Fruit fly (Drosophila melanogaster): Measurements from ENCODE around the gene jar.

jar gene

DNA sequence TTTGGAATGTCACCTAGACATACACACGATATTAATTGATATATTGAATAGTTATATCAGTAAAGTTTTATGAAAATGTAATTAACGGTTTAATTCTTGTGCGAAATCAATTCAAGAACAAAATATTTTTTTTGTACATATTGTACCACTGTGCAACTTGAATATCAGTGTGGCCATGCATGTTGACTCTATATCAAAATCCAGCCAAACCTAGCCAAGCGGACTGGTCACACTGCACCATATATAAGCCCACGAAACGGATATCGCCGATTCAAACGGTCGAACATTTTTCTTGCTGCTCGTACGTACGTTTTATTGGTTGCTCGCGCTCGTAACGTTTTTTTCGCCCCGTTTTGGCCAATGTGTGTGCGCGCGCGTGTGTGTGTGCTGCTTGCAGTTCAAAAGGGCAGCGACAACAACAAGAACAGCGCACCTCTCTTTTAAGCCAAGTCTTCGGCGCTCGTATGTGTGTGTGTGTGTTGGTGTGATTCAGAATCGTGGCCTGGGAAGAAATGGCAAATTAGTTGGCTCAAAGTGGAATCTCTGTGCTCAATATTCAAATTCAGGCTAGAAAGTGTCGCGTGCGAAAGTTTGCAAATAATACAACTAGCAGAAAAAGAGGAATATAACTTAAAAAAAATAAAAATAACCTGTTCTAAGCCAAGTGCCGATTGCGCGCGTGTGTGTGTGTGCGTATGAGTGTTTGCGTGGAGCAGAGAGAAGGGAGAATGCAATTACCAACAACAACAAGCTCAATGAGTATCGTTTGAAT lies 23.9 kb upstream of the jar start, which contains the start of gene crb (continued):
- 0 out of 2 replicates have a peak, but pooled peaks have one; percentile 42 for TF ChIP-seq CG17328 (GFP tag; IDR thresholded peaks at IDR 0.05)
- TF ChIP-seq tio (GFP tag; optimal IDR thresholded peaks at IDR 0.05), result no peak
- TF ChIP-seq CG16863 (GFP tag; optimal IDR thresholded peaks at IDR 0.05), result peak; percentile 34
- TF ChIP-seq kni (GFP tag; optimal IDR thresholded peaks at IDR 0.05), result peak; percentile 5
- TF ChIP-seq onecut (GFP tag; IDR thresholded peaks at IDR 0.05), result peak; percentile 37
- TF ChIP-seq gfzf (GFP tag; optimal IDR thresholded peaks at IDR 0.05), result peak; percentile 93
- TF ChIP-seq CG15479 (GFP tag; optimal IDR thresholded peaks at IDR 0.05), result peak; percentile 21
- TF ChIP-seq Med (GFP tag), result peak; percentile 95
- peak; percentile 42 for TF ChIP-seq Mad (GFP tag; optimal IDR thresholded peaks at IDR 0.05)
- peak; percentile 42; the same call in 1 of the 3 replicates for TF ChIP-seq CG7963 (GFP tag; IDR thresholded peaks at IDR 0.05; ENCODE audit: partially characterized antibody)
- TF ChIP-seq ato (GFP tag; IDR thresholded peaks at IDR 0.05; ENCODE audit: partially characterized antibody), result peak; percentile 56; the same call in 1 of the 2 replicates
- TF ChIP-seq CG10147 (GFP tag; optimal IDR thresholded peaks at IDR 0.05), result no peak
- no peak for TF ChIP-seq CG11695 (GFP tag; IDR thresholded peaks at IDR 0.05)
- TF ChIP-seq CG7556 (GFP tag; optimal IDR thresholded peaks at IDR 0.05), result peak; percentile 37
- TF ChIP-seq CG32532 (GFP tag; IDR thresholded peaks at IDR 0.05), result peak; percentile 64
- no peak for TF ChIP-seq CG17186 (GFP tag; optimal IDR thresholded peaks at IDR 0.05)
- no peak for TF ChIP-seq trh (GFP tag; optimal IDR thresholded peaks at IDR 0.05)
- peak; percentile 84 for TF ChIP-seq ci (GFP tag; IDR thresholded peaks at IDR 0.05)
- peak; percentile 24 for TF ChIP-seq CG3163 (GFP tag; optimal IDR thresholded peaks at IDR 0.05)
- peak; percentile 26 for TF ChIP-seq vfl (GFP tag; optimal IDR thresholded peaks at IDR 0.05)
- peak; percentile 71 for TF ChIP-seq chm (GFP tag; IDR thresholded peaks at IDR 0.05)
- peak; percentile 1 for TF ChIP-seq kay (GFP tag; optimal IDR thresholded peaks at IDR 0.05)
- TF ChIP-seq mld (GFP tag; IDR thresholded peaks at IDR 0.05; ENCODE audit: partially characterized antibody), result no peak
- peak; percentile 41 for TF ChIP-seq Bdp1 (GFP tag; optimal IDR thresholded peaks at IDR 0.05)
- TF ChIP-seq CG11723 (GFP tag; optimal IDR thresholded peaks at IDR 0.05), result peak; percentile 18
- TF ChIP-seq CG14710 (tag; optimal IDR thresholded peaks at IDR 0.05), result peak; percentile 35
- peak; percentile 63 for TF ChIP-seq CG2120 (GFP tag; optimal IDR thresholded peaks at IDR 0.05)
- TF ChIP-seq ATbp (GFP tag; optimal IDR thresholded peaks at IDR 0.05), result no peak
- TF ChIP-seq CG2116 (GFP tag; optimal IDR thresholded peaks at IDR 0.05), result peak; percentile 48
- TF ChIP-seq az2 (GFP tag; optimal IDR thresholded peaks at IDR 0.05), result peak; percentile 37
- peak; percentile 13 for TF ChIP-seq CG30020 (tag; optimal IDR thresholded peaks at IDR 0.05)
- no peak for TF ChIP-seq jing (GFP tag; optimal IDR thresholded peaks at IDR 0.05)
- no peak for TF ChIP-seq peb (GFP tag; IDR thresholded peaks at IDR 0.05)
- peak; percentile 60 for TF ChIP-seq CG15269 (tag; optimal IDR thresholded peaks at IDR 0.05)
- TF ChIP-seq CG13424 (tag; optimal IDR thresholded peaks at IDR 0.05), result peak; percentile 35
- no peak for TF ChIP-seq CG7372 (GFP tag; IDR thresholded peaks at IDR 0.05)
- TF ChIP-seq gcm2 (GFP tag; optimal IDR thresholded peaks at IDR 0.05), result peak; percentile 17
- peak; percentile 71 for TF ChIP-seq CG9797 (GFP tag; optimal IDR thresholded peaks at IDR 0.05)
- TF ChIP-seq B-H2 (GFP tag; optimal IDR thresholded peaks at IDR 0.05), result peak; percentile 73
- TF ChIP-seq gsb-n (tag; optimal IDR thresholded peaks at IDR 0.05), result peak; percentile 45
- no peak for TF ChIP-seq Hmx (GFP tag; optimal IDR thresholded peaks at IDR 0.05)
- TF ChIP-seq CG32772 (GFP tag; IDR thresholded peaks at IDR 0.05), result no peak
- no peak for TF ChIP-seq disco-r (GFP tag; optimal IDR thresholded peaks at IDR 0.05)
- 0 out of 2 replicates have a peak, but pooled peaks have one; percentile 29 for TF ChIP-seq Awh (GFP tag; IDR thresholded peaks at IDR 0.05)
- TF ChIP-seq CoRest (tag; optimal IDR thresholded peaks at IDR 0.05), result peak; percentile 54
- peak; percentile 58 for TF ChIP-seq nmo (GFP tag; optimal IDR thresholded peaks at IDR 0.05)
- TF ChIP-seq D19A (tag; optimal IDR thresholded peaks at IDR 0.05), result no peak
- peak; percentile 85 for TF ChIP-seq cg (GFP tag; optimal IDR thresholded peaks at IDR 0.05)
- peak; percentile 64 for TF ChIP-seq slbo (GFP tag; IDR thresholded peaks at IDR 0.05)

All from whole organism, embryonic.